Fruit fly (Drosophila melanogaster): ENCODE data around the gene CG10948.

DNA sequence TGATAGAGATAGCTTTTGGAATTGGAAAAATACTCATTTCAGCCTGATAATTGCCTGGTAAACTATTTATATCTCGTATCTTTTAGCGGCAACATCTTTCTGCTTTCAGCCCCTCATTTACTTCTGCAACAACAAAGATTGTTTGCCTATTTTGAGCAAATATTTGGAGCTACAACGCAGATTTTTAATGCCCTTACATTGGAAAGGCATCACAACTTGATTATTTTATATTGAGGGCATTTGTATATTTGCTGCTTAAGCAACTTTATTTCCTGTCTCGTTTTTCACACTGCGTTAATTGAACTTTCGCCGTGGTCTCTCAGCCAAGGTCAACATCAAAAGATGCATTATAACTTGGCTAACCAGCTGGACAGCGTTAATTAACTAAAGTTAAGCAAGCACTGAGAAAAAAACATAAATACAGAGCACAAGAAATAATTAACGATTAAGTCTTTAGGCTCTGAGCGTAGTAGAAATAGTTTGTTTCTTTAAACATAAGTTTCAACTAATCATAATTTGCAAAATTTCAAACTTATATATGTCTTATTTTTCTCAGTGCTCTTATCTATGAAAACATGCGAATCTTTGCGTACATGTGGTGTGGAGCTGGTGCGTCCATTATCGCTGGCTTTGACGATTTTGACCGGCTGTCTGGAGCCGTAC is 18.5 kb downstream of the CG10948 start:
- no peak for TF ChIP-seq usp (GFP tag; optimal IDR thresholded peaks at IDR 0.05)
- TF ChIP-seq EcR (GFP tag; optimal IDR thresholded peaks at IDR 0.05): no peak
- TF ChIP-seq CG8478 (optimal IDR thresholded peaks at IDR 0.05): no peak
- no peak for TF ChIP-seq pan (optimal IDR thresholded peaks at IDR 0.05)
- TF ChIP-seq psq (optimal IDR thresholded peaks at IDR 0.05): no peak
